Fruit fly (Drosophila melanogaster): ENCODE results near the gene CG15534.

dm6 chr3R:30460187-30460586, 28.3 kb downstream of the CG15534 start:
- TF ChIP-seq CG5204 (GFP tag; optimal IDR thresholded peaks at IDR 0.05) (no peak), CG12768 (GFP tag; optimal IDR thresholded peaks at IDR 0.05) (no peak), CG7101 (tag; optimal IDR thresholded peaks at IDR 0.05) (no peak), Clk (GFP tag; optimal IDR thresholded peaks at IDR 0.05) (no peak), cnc (optimal IDR thresholded peaks at IDR 0.05) (no peak), CG1620 (GFP tag; optimal IDR thresholded peaks at IDR 0.05) (no peak), CG14711 (tag; optimal IDR thresholded peaks at IDR 0.05) (no peak), cic (GFP tag; optimal IDR thresholded peaks at IDR 0.05) (no peak)

Measured in whole organism, adult.